Fruit fly (Drosophila melanogaster) whole organism, wandering third instar larva: ENCODE measurements around the gene CG31515.

Experiments used
- Abd-B ChIP-seq: fragments of >200 bp; optimal IDR thresholded peaks from 2 replicates; lab custom pipeline; 2017; ENCODE audit warnings: missing biosample characterization, missing genetic modification characterization
- CG32264 ChIP-seq: fragments of 200-800 bp; sonication (Bioruptor generic); optimal IDR thresholded peaks from 2 replicates; lab custom pipeline; 2016; ENCODE audit warnings: missing biosample characterization, missing genetic modification characterization
- CG9705 ChIP-seq: fragments of 200-800 bp; sonication (Bioruptor generic); optimal IDR thresholded peaks from 2 replicates; lab custom pipeline; 2018; ENCODE audit warnings: missing biosample characterization, mild to moderate bottlenecking, missing genetic modification characterization
- CrebA ChIP-seq: fragments of 200-800 bp; sonication (Bioruptor generic); optimal IDR thresholded peaks from 2 replicates; lab custom pipeline; 2016; ENCODE audit warnings: missing biosample characterization, mild to moderate bottlenecking, missing genetic modification characterization, borderline replicate concordance
- Dfd ChIP-seq: fragments of >200 bp; optimal IDR thresholded peaks from 2 replicates; lab custom pipeline; 2017; ENCODE audit warnings: missing biosample characterization, missing genetic modification characterization
- Dif ChIP-seq: fragments of 200-275, 200-300 bp; sonication (Bioruptor generic); optimal IDR thresholded peaks from 2 replicates; lab custom pipeline; 2018; ENCODE audit warnings: missing biosample characterization, missing genetic modification characterization; ENCODE audit not compliant: partially characterized antibody
- GATAd ChIP-seq: sonication (Bioruptor generic); optimal IDR thresholded peaks from 2 replicates; lab custom pipeline; 2016; ENCODE audit warnings: missing biosample characterization, missing genetic modification characterization
- HLH106 ChIP-seq: fragments of 200-800 bp; optimal IDR thresholded peaks from 3 replicates; lab custom pipeline; 2019; ENCODE audit warnings: missing biosample characterization, mild to moderate bottlenecking, missing genetic modification characterization, moderate library complexity
- Jra ChIP-seq: sonication (Bioruptor generic); optimal IDR thresholded peaks from 2 replicates; lab custom pipeline; 2016; ENCODE audit warnings: missing biosample characterization, missing genetic modification characterization
- Mio ChIP-seq: sonication (Bioruptor generic); optimal IDR thresholded peaks from 2 replicates; lab custom pipeline; 2016; ENCODE audit warnings: missing biosample characterization, missing genetic modification characterization
- Myc ChIP-seq: fragments of >200 bp; optimal IDR thresholded peaks from 2 replicates; lab custom pipeline; 2017
- OdsH ChIP-seq: fragments of 200-800 bp; sonication (Bioruptor generic); optimal IDR thresholded peaks from 2 replicates; lab custom pipeline; 2016; ENCODE audit warnings: missing biosample characterization, mild to moderate bottlenecking, missing genetic modification characterization
- Rel ChIP-seq, 2 experiments: fragments of 200-800 bp; sonication (Bioruptor generic) in 1 of 2; optimal IDR thresholded peaks; 2 replicates in 1 of 2; 3 replicates in 1 of 2; lab custom pipeline; 2016 to 2019; ENCODE audit warnings: mild to moderate bottlenecking in 2 of 2, missing biosample characterization in 2 of 2, missing genetic modification characterization in 2 of 2, moderate library complexity in 1 of 2
- Sp1 ChIP-seq: fragments of 200-800 bp; sonication (Bioruptor generic); optimal IDR thresholded peaks from 3 replicates; lab custom pipeline; 2019; ENCODE audit warnings: missing biosample characterization, mild to moderate bottlenecking, missing genetic modification characterization, moderate library complexity
- Vsx2 ChIP-seq: fragments of 200-300, 225-300 bp; sonication (Bioruptor generic); optimal IDR thresholded peaks from 2 replicates; lab custom pipeline; 2018; ENCODE audit warnings: missing biosample characterization, missing genetic modification characterization; ENCODE audit not compliant: partially characterized antibody
- br ChIP-seq: fragments of 200-800 bp; sonication (Bioruptor generic); optimal IDR thresholded peaks from 2 replicates; lab custom pipeline; 2016; ENCODE audit warnings: missing biosample characterization, missing genetic modification characterization
- brk ChIP-seq: fragments of 200-800 bp; sonication (Bioruptor generic); optimal IDR thresholded peaks from 2 replicates; lab custom pipeline; 2016; ENCODE audit warnings: missing biosample characterization, mild to moderate bottlenecking, missing genetic modification characterization
- dl ChIP-seq, 2 experiments: fragments of 175-275, 200-275 bp in 1 of 2; fragments of 200-275 bp in 1 of 2; sonication (Bioruptor generic); optimal IDR thresholded peaks; lab custom pipeline; 2018; ENCODE audit warnings: mild to moderate bottlenecking in 2 of 2, missing biosample characterization in 2 of 2, missing genetic modification characterization in 2 of 2, moderate library complexity in 2 of 2; ENCODE audit not compliant: partially characterized antibody in 2 of 2, insufficient read depth in 1 of 2
- dmrt93B ChIP-seq: fragments of 200-800 bp; sonication (Bioruptor generic); optimal IDR thresholded peaks from 2 replicates; lab custom pipeline; 2018; ENCODE audit warnings: missing biosample characterization, mild to moderate bottlenecking, missing genetic modification characterization
- dsf ChIP-seq: sonication (Bioruptor generic); optimal IDR thresholded peaks from 2 replicates; lab custom pipeline; 2016; ENCODE audit warnings: missing biosample characterization, missing genetic modification characterization, borderline replicate concordance
- ey ChIP-seq: fragments of 200-800 bp; sonication (Bioruptor generic); optimal IDR thresholded peaks from 2 replicates; lab custom pipeline; 2016; ENCODE audit warnings: missing biosample characterization, missing genetic modification characterization
- foxo ChIP-seq, 2 experiments: fragments of 200-800 bp; sonication (Bioruptor generic); optimal IDR thresholded peaks; 2 replicates in 1 of 2; 3 replicates in 1 of 2; lab custom pipeline; 2016 to 2017; ENCODE audit warnings: missing biosample characterization in 2 of 2, missing genetic modification characterization in 2 of 2
- fru ChIP-seq: fragments of 200-800 bp; sonication (Bioruptor generic); optimal IDR thresholded peaks from 3 replicates; lab custom pipeline; 2016; ENCODE audit warnings: missing biosample characterization, mild to moderate bottlenecking, missing genetic modification characterization
- h ChIP-seq: fragments of 200-800 bp; sonication (Bioruptor generic); optimal IDR thresholded peaks from 3 replicates; lab custom pipeline; 2016; ENCODE audit warnings: missing biosample characterization, mild to moderate bottlenecking, missing genetic modification characterization
- jim ChIP-seq: fragments of 175-275, 200-325 bp; sonication (Bioruptor generic); optimal IDR thresholded peaks from 2 replicates; lab custom pipeline; 2016; ENCODE audit warnings: missing biosample characterization, mild to moderate bottlenecking, missing genetic modification characterization
- lola ChIP-seq: fragments of >200 bp; optimal IDR thresholded peaks from 2 replicates; lab custom pipeline; 2017; ENCODE audit warnings: missing biosample characterization, missing genetic modification characterization
- pan ChIP-seq: fragments of >200 bp; optimal IDR thresholded peaks from 2 replicates; lab custom pipeline; 2017
- psq ChIP-seq: fragments of 200-800 bp; sonication (Bioruptor generic); optimal IDR thresholded peaks from 3 replicates; lab custom pipeline; 2017; ENCODE audit warnings: missing biosample characterization, mild to moderate bottlenecking, missing genetic modification characterization, moderate library complexity
- rgr ChIP-seq: fragments of 200-800 bp; sonication (Bioruptor generic); optimal IDR thresholded peaks from 3 replicates; lab custom pipeline; 2016; ENCODE audit warnings: missing biosample characterization, mild to moderate bottlenecking, missing genetic modification characterization
- sv ChIP-seq: fragments of 200-800 bp; sonication (Bioruptor generic); optimal IDR thresholded peaks from 3 replicates; lab custom pipeline; 2016; ENCODE audit warnings: missing biosample characterization, missing genetic modification characterization
- tai ChIP-seq: sonication (Bioruptor generic); optimal IDR thresholded peaks from 2 replicates; lab custom pipeline; 2016; ENCODE audit warnings: missing biosample characterization, missing genetic modification characterization
- usp ChIP-seq: fragments of >200 bp; optimal IDR thresholded peaks from 2 replicates; lab custom pipeline; 2017; ENCODE audit warnings: missing biosample characterization, missing genetic modification characterization
- woc ChIP-seq: sonication (Bioruptor generic); optimal IDR thresholded peaks from 2 replicates; lab custom pipeline; 2016; ENCODE audit warnings: missing biosample characterization, mild to moderate bottlenecking, missing genetic modification characterization

The CG31515 gene

DNA sequence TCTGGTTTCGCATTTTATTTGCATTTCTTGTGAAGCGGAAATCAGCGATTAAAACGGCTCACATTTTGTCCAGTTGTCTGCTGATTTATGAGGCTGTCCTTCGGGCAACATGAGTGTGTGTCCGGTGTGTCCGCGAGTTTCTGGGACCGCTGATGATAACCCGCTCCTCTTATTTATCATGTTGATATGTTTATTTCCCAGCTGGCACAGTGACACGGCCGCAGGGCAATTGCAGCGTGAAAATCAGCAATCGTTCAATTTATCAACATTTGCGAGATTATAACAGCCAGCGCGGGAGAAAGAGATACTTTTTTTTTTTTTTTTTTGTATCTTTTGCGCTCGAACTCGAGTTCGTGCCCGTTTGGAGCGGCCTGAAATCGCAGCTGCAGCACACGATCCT lies 28.3 kb downstream of the CG31515 start:
- TF ChIP-seq tai: no peak
- TF ChIP-seq dsf (GFP tag; lab: Kevin White, UChicago): no peak
- no peak for TF ChIP-seq foxo (GFP tag; optimal IDR thresholded peaks at IDR 0.05; lab: Kevin White, UChicago)
- no peak for TF ChIP-seq Jra (GFP tag; lab: Kevin White, UChicago)
- TF ChIP-seq dl (GFP tag; optimal IDR thresholded peaks at IDR 0.05; lab: Kevin White, UChicago; ENCODE audit: insufficient read depth in 1 of 2, partially characterized antibody in 2 of 2): no peak
- TF ChIP-seq br (GFP tag; lab: Kevin White, UChicago): no peak
- no peak for TF ChIP-seq woc (GFP tag; lab: Kevin White, UChicago)
- no peak for TF ChIP-seq CG32264 (GFP tag; lab: Kevin White, UChicago)
- no peak for TF ChIP-seq Dif
- no peak for TF ChIP-seq rgr
- TF ChIP-seq lola (GFP tag; lab: Kevin White, UChicago): no peak
- TF ChIP-seq pan (lab: Kevin White, UChicago): no peak
- TF ChIP-seq GATAd (GFP tag; lab: Kevin White, UChicago): no peak
- TF ChIP-seq Sp1: no peak
- TF ChIP-seq Abd-B (GFP tag; lab: Kevin White, UChicago): no peak
- TF ChIP-seq usp (GFP tag; lab: Kevin White, UChicago): no peak
- TF ChIP-seq Dfd: no peak

DNA sequence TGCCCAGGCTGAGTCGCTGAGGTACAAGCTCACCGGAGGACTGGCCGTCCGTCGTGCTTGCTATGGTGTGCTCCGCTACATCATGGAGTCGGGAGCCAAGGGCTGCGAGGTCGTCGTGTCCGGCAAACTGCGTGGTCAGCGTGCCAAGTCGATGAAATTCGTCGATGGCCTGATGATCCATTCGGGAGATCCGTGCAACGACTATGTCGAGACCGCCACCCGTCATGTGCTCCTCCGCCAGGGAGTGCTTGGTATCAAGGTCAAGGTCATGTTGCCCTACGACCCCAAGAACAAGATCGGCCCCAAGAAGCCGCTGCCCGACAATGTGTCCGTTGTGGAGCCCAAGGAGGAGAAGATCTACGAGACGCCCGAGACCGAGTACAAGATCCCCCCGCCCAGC lies 29.3 kb downstream of the CG31515 start:
- TF ChIP-seq dmrt93B (GFP tag; lab: Kevin White, UChicago) (no peak), CrebA (no peak), usp (GFP tag; lab: Kevin White, UChicago) (no peak), h (no peak), Dfd (no peak), pan (lab: Kevin White, UChicago) (no peak), CG9705 (GFP tag; lab: Kevin White, UChicago) (no peak), lola (GFP tag; lab: Kevin White, UChicago) (no peak), jim (GFP tag; lab: Kevin White, UChicago) (no peak), Mio (no peak), Vsx2 (no peak), sv (no peak), foxo (GFP tag; optimal IDR thresholded peaks at IDR 0.05; lab: Kevin White, UChicago) (no peak)

DNA sequence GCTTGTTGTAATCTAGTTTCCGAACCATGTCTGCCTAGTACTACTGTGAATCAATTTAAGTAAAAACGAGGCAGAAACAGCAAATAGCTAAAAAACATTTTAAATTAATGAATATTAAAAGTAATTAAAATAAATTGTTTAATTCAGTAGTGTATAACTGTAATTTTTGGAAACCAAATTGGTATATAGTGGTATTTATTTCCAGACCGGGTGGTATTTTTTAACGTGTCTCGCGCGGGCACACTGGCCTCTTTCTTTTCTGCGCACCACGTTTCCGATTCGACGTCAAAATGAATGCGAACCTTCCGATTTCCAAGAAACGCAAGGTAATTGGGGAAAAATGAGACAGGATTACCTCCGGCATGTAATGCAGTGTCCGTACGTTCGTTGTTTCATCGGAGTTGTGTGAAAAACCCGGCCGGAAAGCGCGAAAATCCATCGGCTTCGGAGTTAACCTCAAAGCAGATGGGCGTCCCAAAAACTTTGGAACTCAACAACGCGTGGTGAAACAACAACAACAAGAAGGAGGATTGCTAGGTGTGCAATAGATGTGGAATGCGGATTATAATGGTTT lies 30.0 kb downstream of the CG31515 start, which contains the start of gene RpS3:
Gene RpS3 (plus strand): TSS at position 248 of the 574 bp plus-strand sequence.
- TF ChIP-seq Sp1 (peak; percentile 56), rgr (peak; percentile 32), Rel (GFP tag; optimal IDR thresholded peaks at IDR 0.05; lab: Kevin White, UChicago) (no peak), Rel (tag; optimal IDR thresholded peaks at IDR 0.05; lab: Kevin White, UChicago) (peak; percentile 42), brk (GFP tag; lab: Kevin White, UChicago) (no peak), HLH106 (tag; lab: Kevin White, UChicago) (peak; percentile 25), Myc (lab: Kevin White, UChicago) (peak; percentile 46), dmrt93B (GFP tag; lab: Kevin White, UChicago) (no peak)
- TF ChIP-seq, all 38 proteins: peak for 5

DNA sequence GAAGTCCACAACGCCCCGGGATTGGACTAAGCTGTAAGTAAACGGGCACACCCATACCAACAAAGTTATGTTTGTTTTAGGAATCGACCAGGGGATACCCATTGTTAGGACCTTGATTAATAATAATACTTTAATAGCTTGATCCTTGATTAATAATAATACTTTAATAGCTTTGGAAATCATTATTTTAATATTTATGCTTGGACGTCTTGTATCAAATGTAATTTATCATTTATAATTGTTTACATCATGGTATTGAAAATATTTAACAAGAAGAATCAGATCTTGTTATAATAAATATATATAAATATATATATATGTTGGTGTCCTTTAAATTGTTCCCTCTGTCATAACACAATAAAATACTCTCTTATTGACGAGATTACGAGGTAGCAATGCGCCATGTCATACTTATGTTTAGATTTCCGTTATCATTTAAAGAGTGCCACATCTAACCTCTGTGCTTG lies 31.7 kb downstream of the CG31515 start:
- TF ChIP-seq h (peak; percentile 68), foxo (GFP tag; optimal IDR thresholded peaks at IDR 0.05; lab: Kevin White, UChicago) (peak in 1 of 2 experiments; percentile 75), CG9705 (GFP tag; lab: Kevin White, UChicago) (no peak), fru (GFP tag; lab: Kevin White, UChicago) (peak; percentile 27), Myc (lab: Kevin White, UChicago) (no peak), rgr (peak; percentile 80), HLH106 (tag; lab: Kevin White, UChicago) (peak; percentile 79), OdsH (GFP tag; lab: Kevin White, UChicago) (peak; percentile 83), GATAd (GFP tag; lab: Kevin White, UChicago) (no peak), Mio (no peak), ey (GFP tag; lab: Kevin White, UChicago) (no peak), dmrt93B (GFP tag; lab: Kevin White, UChicago) (peak; percentile 28), psq (GFP tag; lab: Kevin White, UChicago) (peak; percentile 78), Vsx2 (no peak), Sp1 (peak; percentile 85), jim (GFP tag; lab: Kevin White, UChicago) (no peak), Rel (GFP tag; optimal IDR thresholded peaks at IDR 0.05; lab: Kevin White, UChicago) (no peak), Rel (tag; optimal IDR thresholded peaks at IDR 0.05; lab: Kevin White, UChicago) (peak; percentile 28), lola (GFP tag; lab: Kevin White, UChicago) (no peak), sv (peak; percentile 38), woc (GFP tag; lab: Kevin White, UChicago) (peak; percentile 53)
